Worm (Caenorhabditis elegans): Measurements from ENCODE around the gene nspc-16.

DNA sequence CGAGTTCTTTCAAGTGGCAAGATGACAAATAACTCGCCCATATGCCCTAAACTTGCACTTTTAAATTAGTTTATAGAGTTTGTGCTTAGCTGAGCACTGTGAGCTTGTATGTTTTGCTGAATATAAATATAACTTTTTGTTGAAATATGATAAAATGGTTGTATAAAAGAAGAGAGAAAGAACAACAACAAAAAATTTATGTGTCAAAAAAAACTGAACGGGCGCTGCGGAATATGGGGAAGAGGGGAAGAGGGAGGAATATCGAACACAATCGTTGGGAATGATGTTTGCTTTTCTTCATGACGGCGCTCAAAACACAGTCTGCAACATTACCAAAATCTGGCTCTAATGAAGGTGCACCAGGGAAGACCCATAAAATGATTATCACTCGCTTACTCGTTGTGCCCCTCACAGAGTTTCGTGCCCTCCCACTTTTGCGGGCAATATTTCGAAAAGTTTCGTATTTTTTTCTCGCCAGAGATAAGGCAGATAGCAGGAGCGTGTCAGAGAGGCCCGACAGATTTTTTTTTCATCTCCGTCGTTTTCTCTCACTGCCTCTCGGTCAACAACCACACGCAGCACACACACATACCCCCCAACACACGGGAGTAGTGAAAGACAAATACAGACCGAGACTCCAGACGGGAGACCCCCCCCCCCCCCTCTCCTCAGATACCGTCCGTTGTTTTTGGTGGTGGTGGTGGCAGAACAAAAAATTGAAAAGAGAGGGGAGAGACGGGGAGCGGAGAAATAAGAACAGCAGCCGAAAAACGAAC is 17.6 kb upstream of the nspc-16 start:
- TF ChIP-seq elt-1 (tag; optimal IDR thresholded peaks at IDR 0.05), result no peak
- peak in 1 of 2 experiments; percentile 30 for TF ChIP-seq lsy-2 (tag; optimal IDR thresholded peaks at IDR 0.05)
- TF ChIP-seq ama-1 (optimal IDR thresholded peaks at IDR 0.05), result no peak
- TF ChIP-seq unc-62 (GFP tag; optimal IDR thresholded peaks at IDR 0.05), result no peak
- no peak for TF ChIP-seq nhr-12 (tag; optimal IDR thresholded peaks at IDR 0.05)
- no peak for TF ChIP-seq snpc-4 (tag; optimal IDR thresholded peaks at IDR 0.05)
- TF ChIP-seq nhr-237 (tag; optimal IDR thresholded peaks at IDR 0.05), result no peak
- no peak for TF ChIP-seq sem-4 (tag; optimal IDR thresholded peaks at IDR 0.05)
- peak; percentile 92 for TF ChIP-seq fos-1 (tag; optimal IDR thresholded peaks at IDR 0.05)
- no peak for TF ChIP-seq nhr-77 (tag; optimal IDR thresholded peaks at IDR 0.05)
- TF ChIP-seq elt-3 (tag; optimal IDR thresholded peaks at IDR 0.05), result no peak
- TF ChIP-seq F13H6.1 (tag; optimal IDR thresholded peaks at IDR 0.05), result peak; percentile 84
- no peak for TF ChIP-seq lin-39 (tag; optimal IDR thresholded peaks at IDR 0.05)
